Fruit fly (Drosophila melanogaster): Measurements from ENCODE around the gene CG2854.

CG2854 gene

dm6 chrX:2297428-2298200 is 29.3 kb upstream of the CG2854 start (continued):
- TF ChIP-seq CG3032 (tag; optimal IDR thresholded peaks at IDR 0.05) (peak; percentile 91), salr (GFP tag; optimal IDR thresholded peaks at IDR 0.05) (peak; percentile 88 to 93), Eip93F (GFP tag; optimal IDR thresholded peaks at IDR 0.05) (peak; percentile 54), Lpt (GFP tag; optimal IDR thresholded peaks at IDR 0.05) (peak; percentile 95), esn (GFP tag; optimal IDR thresholded peaks at IDR 0.05) (peak; percentile 90), eg (GFP tag; IDR thresholded peaks at IDR 0.05) (peak; percentile 97), Smox (GFP tag; optimal IDR thresholded peaks at IDR 0.05) (peak; percentile 88), Hr39 (GFP tag; optimal IDR thresholded peaks at IDR 0.05) (peak; percentile 95), Ets96B (tag; optimal IDR thresholded peaks at IDR 0.05) (peak; percentile 91), CG6854 (GFP tag; optimal IDR thresholded peaks at IDR 0.05) (peak; percentile 42), fkh (GFP tag; optimal IDR thresholded peaks at IDR 0.05) (peak; percentile 86), CG11762 (GFP tag; optimal IDR thresholded peaks at IDR 0.05; ENCODE audit: insufficient read depth) (peak; percentile 75), Hr38 (GFP tag; optimal IDR thresholded peaks at IDR 0.05) (peak; percentile 92), cyc (GFP tag; optimal IDR thresholded peaks at IDR 0.05) (peak; percentile 93), CG1621 (tag; optimal IDR thresholded peaks at IDR 0.05) (peak; percentile 91), Ets21C (GFP tag; optimal IDR thresholded peaks at IDR 0.05) (peak; percentile 88), CG7368 (GFP tag; optimal IDR thresholded peaks at IDR 0.05) (peak; percentile 95), CG11902 (GFP tag; optimal IDR thresholded peaks at IDR 0.05) (peak; percentile 91), achi (GFP tag; optimal IDR thresholded peaks at IDR 0.05) (peak; percentile 93), acj6 (GFP tag; optimal IDR thresholded peaks at IDR 0.05) (peak; percentile 95), CG3919 (GFP tag; optimal IDR thresholded peaks at IDR 0.05) (peak; percentile 95), svp (GFP tag) (peak; percentile 94), fd85E (GFP tag; optimal IDR thresholded peaks at IDR 0.05) (peak; percentile 72), Sox15 (GFP tag; optimal IDR thresholded peaks at IDR 0.05) (peak; percentile 91), fd59A (GFP tag; optimal IDR thresholded peaks at IDR 0.05) (peak; percentile 88), spab (GFP tag; optimal IDR thresholded peaks at IDR 0.05) (peak; percentile 85), CG6276 (GFP tag; optimal IDR thresholded peaks at IDR 0.05) (peak; percentile 94), CG6808 (GFP tag; optimal IDR thresholded peaks at IDR 0.05) (peak; percentile 82), CG10631 (GFP tag; optimal IDR thresholded peaks at IDR 0.05) (peak; percentile 96), CG4318 (GFP tag; optimal IDR thresholded peaks at IDR 0.05) (peak; percentile 96)

dm6 chrX:2298708-2299370 is 28.1 kb upstream of the CG2854 start:
- TF ChIP-seq Hr39 (GFP tag; optimal IDR thresholded peaks at IDR 0.05) (peak; percentile 89), Met (GFP tag; optimal IDR thresholded peaks at IDR 0.05) (peak; percentile 92), net (GFP tag; optimal IDR thresholded peaks at IDR 0.05) (peak; percentile 93), CG6808 (GFP tag; optimal IDR thresholded peaks at IDR 0.05) (peak; percentile 85), Sox102F (GFP tag; optimal IDR thresholded peaks at IDR 0.05) (peak; percentile 93), Eip78C (GFP tag) (peak; percentile 99), lz (GFP tag; optimal IDR thresholded peaks at IDR 0.05) (peak; percentile 92), pdm3 (GFP tag; optimal IDR thresholded peaks at IDR 0.05) (peak; percentile 93), CG7368 (GFP tag; optimal IDR thresholded peaks at IDR 0.05) (peak; percentile 96), fkh (GFP tag; optimal IDR thresholded peaks at IDR 0.05) (peak; percentile 44), CG6854 (GFP tag; optimal IDR thresholded peaks at IDR 0.05) (peak; percentile 91), Eip93F (GFP tag; optimal IDR thresholded peaks at IDR 0.05) (peak; percentile 81), CG8319 (GFP tag; optimal IDR thresholded peaks at IDR 0.05) (peak; percentile 86), Ets96B (tag; optimal IDR thresholded peaks at IDR 0.05) (peak; percentile 93), Sox15 (GFP tag; optimal IDR thresholded peaks at IDR 0.05) (peak; percentile 70), topi (GFP tag; optimal IDR thresholded peaks at IDR 0.05) (peak; percentile 96), CG4318 (GFP tag; optimal IDR thresholded peaks at IDR 0.05) (peak; percentile 63), Smox (GFP tag; optimal IDR thresholded peaks at IDR 0.05) (peak; percentile 88), CG10669 (GFP tag; optimal IDR thresholded peaks at IDR 0.05) (peak; percentile 95), CG11902 (GFP tag; optimal IDR thresholded peaks at IDR 0.05) (peak; percentile 76), CG6276 (GFP tag; optimal IDR thresholded peaks at IDR 0.05) (peak; percentile 79), spab (GFP tag; optimal IDR thresholded peaks at IDR 0.05) (peak; percentile 85), Gug (GFP tag; IDR thresholded peaks at IDR 0.05) (peak; percentile 87), CG6792 (GFP tag; optimal IDR thresholded peaks at IDR 0.05) (peak; percentile 91), CG16779 (tag; optimal IDR thresholded peaks at IDR 0.05) (peak; percentile 89), achi (GFP tag; optimal IDR thresholded peaks at IDR 0.05) (peak; percentile 87), CG9139 (GFP tag; optimal IDR thresholded peaks at IDR 0.05) (peak; percentile 83), dac (GFP tag; optimal IDR thresholded peaks at IDR 0.05) (peak; percentile 76), CG10631 (GFP tag; optimal IDR thresholded peaks at IDR 0.05) (peak; percentile 89), CG11294 (GFP tag; IDR thresholded peaks at IDR 0.05) (peak; percentile 75), Eip75B (GFP tag; optimal IDR thresholded peaks at IDR 0.05) (peak; percentile 95), salr (GFP tag; optimal IDR thresholded peaks at IDR 0.05) (peak; percentile 79 to 91)
